Worm (Caenorhabditis elegans) whole organism, mixed stage, embryonic: Measurements from ENCODE around the gene C05C8.5.

Experiments used
- bed-3 ChIP-seq: fragments of 200-800 bp; sonication (Bioruptor generic); optimal IDR thresholded peaks from 3 replicates; lab custom pipeline; 2018; ENCODE audit warnings: mild to moderate bottlenecking, missing genetic modification characterization, moderate library complexity, missing compliant biosample characterization
- ceh-43 ChIP-seq: fragments of 200-800 bp; sonication (Bioruptor generic); optimal IDR thresholded peaks from 2 replicates; lab custom pipeline; 2018; ENCODE audit warnings: mild to moderate bottlenecking, missing genetic modification characterization, moderate library complexity, missing compliant biosample characterization
- ceh-83 ChIP-seq: fragments of 200-800 bp; sonication (Bioruptor generic); optimal IDR thresholded peaks from 2 replicates; lab custom pipeline; 2018; ENCODE audit warnings: mild to moderate bottlenecking, missing genetic modification characterization, missing compliant biosample characterization
- cnd-1 ChIP-seq: fragments of 200-800 bp; sonication (Bioruptor generic); optimal IDR thresholded peaks from 2 replicates; lab custom pipeline; 2018; ENCODE audit warnings: mild to moderate bottlenecking, missing genetic modification characterization, missing compliant biosample characterization
- drap-1 ChIP-seq: fragments of 200-800 bp; sonication (Bioruptor generic); optimal IDR thresholded peaks from 3 replicates; lab custom pipeline; 2018; ENCODE audit warnings: mild to moderate bottlenecking, missing genetic modification characterization, missing compliant biosample characterization
- elt-1 ChIP-seq: sonication (generic microtip); optimal IDR thresholded peaks from 2 replicates; lab custom pipeline; 2017; ENCODE audit warnings: missing genetic modification characterization, mild to moderate bottlenecking, missing compliant biosample characterization, antibody characterized with exemption, moderate library complexity, borderline replicate concordance; ENCODE audit not compliant: insufficient read depth
- elt-3 ChIP-seq: fragments of 150-350 bp; optimal IDR thresholded peaks from 2 replicates; lab custom pipeline; 2014; ENCODE audit warnings: missing biosample characterization, missing genetic modification characterization
- flh-1 ChIP-seq: fragments of 200-800 bp; sonication (Bioruptor generic); optimal IDR thresholded peaks from 2 replicates; lab custom pipeline; 2018; ENCODE audit warnings: mild to moderate bottlenecking, missing genetic modification characterization, moderate library complexity, missing compliant biosample characterization
- ham-2 ChIP-seq: fragments of 200-800 bp; sonication (Bioruptor generic); optimal IDR thresholded peaks from 2 replicates; lab custom pipeline; 2018; ENCODE audit warnings: mild to moderate bottlenecking, missing genetic modification characterization, missing compliant biosample characterization
- lin-13 ChIP-seq: fragments of 150-350 bp; optimal IDR thresholded peaks from 2 replicates; lab custom pipeline; 2014; ENCODE audit warnings: missing biosample characterization, missing genetic modification characterization
- lin-32 ChIP-seq: fragments of 200-800 bp; sonication (Bioruptor generic); optimal IDR thresholded peaks from 2 replicates; lab custom pipeline; 2018; ENCODE audit warnings: mild to moderate bottlenecking, missing genetic modification characterization, missing compliant biosample characterization
- lsy-2 ChIP-seq: fragments of 150-350 bp; optimal IDR thresholded peaks from 2 replicates; lab custom pipeline; 2014; ENCODE audit warnings: missing biosample characterization, missing genetic modification characterization
- mab-5 ChIP-seq: fragments of 150-350 bp; optimal IDR thresholded peaks from 2 replicates; lab custom pipeline; 2014; ENCODE audit warnings: missing biosample characterization, missing genetic modification characterization
- mep-1 ChIP-seq: fragments of 150-350 bp; optimal IDR thresholded peaks from 2 replicates; lab custom pipeline; 2017; ENCODE audit warnings: missing biosample characterization, missing genetic modification reagents, missing genetic modification characterization, inconsistent platforms
- mls-2 ChIP-seq: sonication (generic microtip); optimal IDR thresholded peaks from 2 replicates; lab custom pipeline; 2016; ENCODE audit warnings: mild to moderate bottlenecking, missing genetic modification characterization, moderate library complexity, missing compliant biosample characterization
- nhr-237 ChIP-seq: fragments of 150-350 bp; optimal IDR thresholded peaks from 2 replicates; lab custom pipeline; 2014; ENCODE audit warnings: missing biosample characterization, missing genetic modification characterization
- nhr-28 ChIP-seq: fragments of 150-350 bp; optimal IDR thresholded peaks from 2 replicates; lab custom pipeline; 2014; ENCODE audit warnings: missing biosample characterization, missing genetic modification characterization
- pha-4 ChIP-seq: fragments of 150-350 bp; optimal IDR thresholded peaks from 2 replicates; lab custom pipeline; 2018; ENCODE audit warnings: missing biosample characterization, missing genetic modification reagents, missing genetic modification characterization
- sem-2 ChIP-seq: fragments of 200-800 bp; sonication (Bioruptor generic); optimal IDR thresholded peaks from 2 replicates; lab custom pipeline; 2018; ENCODE audit warnings: mild to moderate bottlenecking, missing genetic modification characterization, missing compliant biosample characterization
- snpc-4 ChIP-seq: fragments of 150-350 bp; optimal IDR thresholded peaks from 2 replicates; lab custom pipeline; 2014; ENCODE audit warnings: missing biosample characterization, missing genetic modification characterization
- sptf-1 ChIP-seq: sonication (generic microtip); optimal IDR thresholded peaks from 2 replicates; lab custom pipeline; 2017; ENCODE audit warnings: mild to moderate bottlenecking, missing genetic modification characterization, moderate library complexity, missing compliant biosample characterization
- tbx-8 ChIP-seq: fragments of 200-800 bp; sonication (Bioruptor generic); optimal IDR thresholded peaks from 2 replicates; lab custom pipeline; 2018; ENCODE audit warnings: mild to moderate bottlenecking, missing genetic modification characterization, moderate library complexity, missing compliant biosample characterization
- unc-39 ChIP-seq: fragments of 150-350 bp; optimal IDR thresholded peaks from 2 replicates; lab custom pipeline; 2014; ENCODE audit warnings: missing biosample characterization, missing genetic modification characterization
- unc-62 ChIP-seq: fragments of 150-350 bp; optimal IDR thresholded peaks from 2 replicates; lab custom pipeline; 2014; ENCODE audit warnings: missing biosample characterization, missing genetic modification reagents, missing genetic modification characterization
- zip-8 ChIP-seq: fragments of 150-350 bp; optimal IDR thresholded peaks from 2 replicates; lab custom pipeline; 2014; ENCODE audit warnings: missing biosample characterization, missing genetic modification characterization
- ztf-11 ChIP-seq: fragments of 150-350 bp; optimal IDR thresholded peaks from 2 replicates; lab custom pipeline; 2014; ENCODE audit warnings: missing biosample characterization, missing genetic modification characterization

The C05C8.5 gene

ce11 chrV:7266021-7266420 is 31.4 kb upstream of the C05C8.5 start, which contains the start of gene C13A2.7:
Gene C13A2.7, plus strand, starts transcription at chrV:7266321.
- no peak for TF ChIP-seq zip-8
- no peak for TF ChIP-seq ham-2 (GFP tag; lab: Kevin White, UChicago)

DNA sequence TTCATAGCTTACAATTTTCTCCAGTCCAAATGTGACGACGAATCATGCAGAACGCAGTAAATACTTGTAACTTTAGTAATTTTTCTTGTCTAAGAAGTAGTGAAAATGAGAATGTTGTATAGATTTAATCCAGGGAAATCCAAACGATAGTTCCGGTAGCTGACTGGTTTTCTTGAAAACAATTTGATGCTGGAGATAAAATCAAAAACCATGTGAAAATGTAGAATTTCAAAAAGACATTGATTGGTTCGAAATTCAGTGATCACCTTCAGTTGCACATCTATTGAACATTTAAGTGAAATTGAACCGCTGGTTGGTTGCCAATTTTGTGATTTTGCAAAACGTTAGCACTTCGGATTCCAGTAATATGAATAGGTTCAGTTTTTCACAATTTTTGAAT is 29.4 kb upstream of the C05C8.5 start, which contains the start of gene C13A2.9:
C13A2.9 (minus strand) TSS at position 101 of the 400 bp plus-strand sequence.
- TF ChIP-seq mab-5 (tag; lab: Kevin White, UChicago) = no peak
- TF ChIP-seq lin-13 (tag; lab: Kevin White, UChicago) = no peak
- TF ChIP-seq zip-8 = no peak

DNA sequence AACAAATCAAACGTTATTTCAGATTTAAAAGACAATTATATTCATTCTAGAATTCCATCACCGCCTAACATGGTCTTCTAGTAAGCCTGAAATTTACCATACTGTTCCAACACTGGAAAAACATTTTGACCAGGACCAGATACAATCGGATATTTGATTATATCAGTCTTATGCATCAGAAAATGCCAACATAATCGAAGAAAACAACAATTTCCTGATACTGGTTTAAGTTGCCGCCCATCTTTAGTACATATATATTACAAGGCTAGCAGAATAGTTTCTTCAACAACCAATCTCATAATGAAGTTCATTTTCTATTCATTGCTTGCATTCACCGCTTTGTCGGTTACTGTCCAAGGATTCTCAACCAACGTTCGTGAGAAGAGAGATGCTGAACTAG is 24.3 kb upstream of the C05C8.5 start, which contains the start of gene C13A2.12:
C13A2.12 (plus strand) TSS at position 301 of the 400 bp plus-strand sequence.
- TF ChIP-seq drap-1 (GFP tag; lab: Kevin White, UChicago) (no peak), cnd-1 (tag; lab: Kevin White, UChicago) (no peak), sem-2 (no peak), nhr-28 (tag; lab: Kevin White, UChicago) (no peak), tbx-8 (GFP tag; lab: Kevin White, UChicago) (no peak), ztf-11 (tag; lab: Kevin White, UChicago) (no peak), nhr-237 (tag; lab: Kevin White, UChicago) (no peak), ceh-83 (GFP tag; lab: Kevin White, UChicago) (no peak), pha-4 (tag; lab: Kevin White, UChicago) (no peak), elt-1 (tag; lab: Kevin White, UChicago) (no peak), ceh-43 (no peak)

DNA sequence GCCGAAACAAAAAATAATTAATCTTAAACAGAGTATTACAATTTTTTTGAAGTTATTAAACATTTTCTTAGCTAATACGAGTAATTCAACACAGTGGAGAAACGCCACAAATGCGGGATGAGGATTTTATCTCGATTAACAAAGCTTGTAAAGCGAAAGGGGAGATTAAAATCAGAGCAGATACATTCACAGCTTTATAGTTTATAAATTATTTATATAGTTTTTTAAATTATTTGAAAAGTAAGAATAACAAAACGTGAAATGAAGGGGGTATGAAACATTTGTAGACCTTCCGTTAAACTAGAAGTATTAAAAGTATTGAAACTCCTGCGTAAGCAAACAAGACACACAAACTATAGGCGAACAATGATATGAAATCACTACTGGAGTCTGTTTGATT is 20.5 kb upstream of the C05C8.5 start, which contains the start of gene C05C8.8:
C05C8.8 (minus strand) TSS at position 101 of the 400 bp plus-strand sequence.
- TF ChIP-seq drap-1 (GFP tag; lab: Kevin White, UChicago) (no peak), flh-1 (GFP tag; lab: Kevin White, UChicago) (no peak), mep-1 (tag; lab: Kevin White, UChicago) (no peak), snpc-4 (tag; lab: Kevin White, UChicago) (no peak), ham-2 (GFP tag; lab: Kevin White, UChicago) (no peak), cnd-1 (tag; lab: Kevin White, UChicago) (no peak), zip-8 (no peak), sptf-1 (tag; lab: Kevin White, UChicago) (no peak), lin-32 (GFP tag; lab: Kevin White, UChicago) (no peak)

ce11 chrV:7248227-7248953 is 13.8 kb upstream of the C05C8.5 start:
- TF ChIP-seq unc-39 (tag; lab: Kevin White, UChicago) (no peak), ham-2 (GFP tag; lab: Kevin White, UChicago) (no peak), unc-62 (GFP tag; lab: Kevin White, UChicago) (no peak), mls-2 (tag; lab: Kevin White, UChicago) (no peak), ceh-83 (GFP tag; lab: Kevin White, UChicago) (no peak), lsy-2 (tag; lab: Kevin White, UChicago) (no peak), elt-3 (tag; lab: Kevin White, UChicago) (no peak), mab-5 (tag; lab: Kevin White, UChicago) (no peak), elt-1 (tag; lab: Kevin White, UChicago) (no peak)

- TF ChIP-seq unc-62 (GFP tag; lab: Kevin White, UChicago) (no peak), bed-3 (GFP tag; lab: Kevin White, UChicago) (no peak), ham-2 (GFP tag; lab: Kevin White, UChicago) (peak; percentile 34)
Measured at ce11 chrV:7246951-7247350, 12.3 kb upstream of the C05C8.5 start, which contains the start of gene C05C8.7. Gene C05C8.7, minus strand, starts transcription at chrV:7247050.
